Worm (Caenorhabditis elegans): ENCODE data around the gene C32D5.11.
A peak's percentile ranks its signal among the peaks of the same experiment; 100 is the strongest.

Gene C32D5.11

ce11 chrII:6303209-6303740 is 52.0 kb downstream of the C32D5.11 start, which contains the start of gene C29F5.1:
Gene C29F5.1 (plus strand): TSS chrII:6303525.
- TF ChIP-seq unc-55 (GFP tag; optimal IDR thresholded peaks at IDR 0.05): peak; percentile 9
- TF ChIP-seq che-1 (tag; optimal IDR thresholded peaks at IDR 0.05): no peak
- TF ChIP-seq ceh-18 (tag; optimal IDR thresholded peaks at IDR 0.05): peak; percentile 69
- TF ChIP-seq ceh-22 (tag; optimal IDR thresholded peaks at IDR 0.05): no peak
- peak; percentile 29 for TF ChIP-seq rnt-1 (tag; optimal IDR thresholded peaks at IDR 0.05)

Measured in whole organism, late embryonic.